Fruit fly (Drosophila melanogaster) whole organism, embryonic: ENCODE measurements around the gene Oatp74D.

ENCODE experiments used
- Abd-B ChIP-seq: fragments of 200-800 bp; sonication (Bioruptor generic); optimal IDR thresholded peaks from 2 replicates; lab custom pipeline; 2018; ENCODE audit warnings: missing biosample characterization, mild to moderate bottlenecking, missing genetic modification characterization, moderate library complexity
- B-H2 ChIP-seq: fragments of 200-800 bp; sonication (Bioruptor generic); optimal IDR thresholded peaks from 2 replicates; lab custom pipeline; 2018; ENCODE audit warnings: missing biosample characterization, mild to moderate bottlenecking, missing genetic modification characterization
- CG10209 ChIP-seq: fragments of 200-800 bp; sonication (Bioruptor generic); optimal IDR thresholded peaks from 3 replicates; lab custom pipeline; 2017; ENCODE audit warnings: missing biosample characterization, mild to moderate bottlenecking, missing genetic modification characterization, missing genetic modification reagents
- CG10267 ChIP-seq: fragments of 200-800 bp; sonication (Bioruptor generic); optimal IDR thresholded peaks from 2 replicates; lab custom pipeline; 2018; ENCODE audit warnings: missing biosample characterization, mild to moderate bottlenecking, missing genetic modification characterization, moderate library complexity
- CG10274 ChIP-seq: fragments of 200-800 bp; sonication (Bioruptor generic); optimal IDR thresholded peaks from 3 replicates; lab custom pipeline; 2017; ENCODE audit warnings: missing biosample characterization, mild to moderate bottlenecking, missing genetic modification characterization
- CG10979 ChIP-seq: fragments of 200-800 bp; sonication (Bioruptor generic); optimal IDR thresholded peaks from 2 replicates; lab custom pipeline; 2018; ENCODE audit warnings: missing biosample characterization, mild to moderate bottlenecking, missing genetic modification characterization, moderate library complexity
- CG12744 ChIP-seq: fragments of 200-800 bp; sonication (Bioruptor generic); optimal IDR thresholded peaks from 2 replicates; lab custom pipeline; 2016; ENCODE audit warnings: missing biosample characterization, missing genetic modification characterization
- CG14860 ChIP-seq: fragments of 200-800 bp; sonication (Bioruptor generic); IDR thresholded peaks from 3 replicates; pipeline ENCODE4 v1.3.6; 2022; ENCODE audit warnings: missing biosample characterization, missing genetic modification characterization; ENCODE audit not compliant: partially characterized antibody
- CG17361 ChIP-seq: fragments of 200-800 bp; sonication (Bioruptor generic); IDR thresholded peaks from 3 replicates; pipeline ENCODE4 v1.3.6; 2022; ENCODE audit warnings: missing biosample characterization, missing genetic modification characterization
- CG18262 ChIP-seq: fragments of 200-800 bp; optimal IDR thresholded peaks from 3 replicates; lab custom pipeline; 2019; ENCODE audit warnings: missing biosample characterization, mild to moderate bottlenecking, missing genetic modification characterization, moderate library complexity
- CG2678 ChIP-seq: fragments of 200-800 bp; sonication (Bioruptor generic); optimal IDR thresholded peaks from 3 replicates; lab custom pipeline; 2019; ENCODE audit warnings: missing biosample characterization, mild to moderate bottlenecking, missing genetic modification characterization, moderate library complexity
- CG2712 ChIP-seq: fragments of 200-800 bp; optimal IDR thresholded peaks from 3 replicates; lab custom pipeline; 2019; ENCODE audit warnings: missing biosample characterization, mild to moderate bottlenecking, missing genetic modification characterization, moderate library complexity
- CG6175 ChIP-seq: fragments of 200-800 bp; sonication (Bioruptor generic); IDR thresholded peaks from 3 replicates; pipeline ENCODE4 v1.3.6; 2022; ENCODE audit warnings: missing biosample characterization, missing genetic modification characterization
- CG6254 ChIP-seq: fragments of 200-800 bp; sonication (Bioruptor generic); optimal IDR thresholded peaks from 3 replicates; lab custom pipeline; 2017; ENCODE audit warnings: mild to moderate bottlenecking, missing biosample characterization, missing genetic modification reagents, missing genetic modification characterization
- CG7839 ChIP-seq: fragments of 200-800 bp; sonication (Bioruptor generic); optimal IDR thresholded peaks from 3 replicates; lab custom pipeline; 2018; ENCODE audit warnings: missing biosample characterization, mild to moderate bottlenecking, missing genetic modification characterization, moderate library complexity
- CG7928 ChIP-seq: fragments of 200-800 bp; sonication (Bioruptor generic); optimal IDR thresholded peaks from 2 replicates; lab custom pipeline; 2017; ENCODE audit warnings: missing biosample characterization, mild to moderate bottlenecking, missing genetic modification characterization
- CG9215 ChIP-seq: fragments of 200-800 bp; sonication (Bioruptor generic); IDR thresholded peaks from 2 replicates; pipeline ENCODE4 v1.3.6; 2022; ENCODE audit warnings: missing biosample characterization, missing genetic modification characterization
- Dek ChIP-seq: fragments of 200-800 bp; sonication (Bioruptor generic); optimal IDR thresholded peaks from 3 replicates; lab custom pipeline; 2019; ENCODE audit warnings: missing biosample characterization, mild to moderate bottlenecking, missing genetic modification characterization, moderate library complexity
- HLH54F ChIP-seq: fragments of 200-800 bp; sonication (Bioruptor generic); optimal IDR thresholded peaks from 3 replicates; lab custom pipeline; 2016; ENCODE audit warnings: missing biosample characterization, missing genetic modification characterization
- Kr ChIP-seq: fragments of 200-800 bp; sonication (Bioruptor generic); optimal IDR thresholded peaks from 2 replicates; lab custom pipeline; 2017; ENCODE audit warnings: missing biosample characterization, mild to moderate bottlenecking, missing genetic modification characterization
- MTF-1 ChIP-seq: fragments of 200-800 bp; sonication (Bioruptor generic); optimal IDR thresholded peaks from 2 replicates; lab custom pipeline; 2018; ENCODE audit warnings: missing biosample characterization, mild to moderate bottlenecking, missing genetic modification characterization, borderline replicate concordance
- NFAT ChIP-seq: fragments of 200-800 bp; sonication (Bioruptor generic); IDR thresholded peaks from 2 replicates; pipeline ENCODE4 v1.3.6; 2022; ENCODE audit warnings: missing biosample characterization, missing genetic modification characterization
- Nf-YA ChIP-seq: fragments of 200-800 bp; sonication (Bioruptor generic); IDR thresholded peaks from 2 replicates; pipeline ENCODE4 v1.3.6; 2022; ENCODE audit warnings: missing biosample characterization, missing genetic modification characterization
- PHDP ChIP-seq: fragments of 200-800 bp; sonication (Bioruptor generic); optimal IDR thresholded peaks from 3 replicates; lab custom pipeline; 2018; ENCODE audit warnings: missing biosample characterization, mild to moderate bottlenecking, missing genetic modification characterization, moderate library complexity
- Pdp1 ChIP-seq, 2 experiments: fragments of 200-800 bp; sonication (Bioruptor generic); optimal IDR thresholded peaks; 3 replicates each; lab custom pipeline; 2016; ENCODE audit warnings: missing biosample characterization in 2 of 2, missing genetic modification characterization in 2 of 2, mild to moderate bottlenecking in 1 of 2, moderate library complexity in 1 of 2
- Sox100B ChIP-seq: fragments of 200-800 bp; sonication (Bioruptor generic); optimal IDR thresholded peaks from 3 replicates; lab custom pipeline; 2018; ENCODE audit warnings: missing biosample characterization, mild to moderate bottlenecking, missing genetic modification characterization
- Ssrp ChIP-seq: fragments of 200-800 bp; sonication (Bioruptor generic); optimal IDR thresholded peaks from 2 replicates; lab custom pipeline; 2018; ENCODE audit warnings: missing biosample characterization, mild to moderate bottlenecking, missing genetic modification characterization, moderate library complexity
- Stat92E ChIP-seq, 3 experiments: fragments of >200 bp in 2 of 3; fragments of 200-800 bp in 1 of 3; sonication (Bioruptor generic) in 1 of 3; optimal IDR thresholded peaks; 2 replicates each; lab custom pipeline; 2017 to 2019; ENCODE audit warnings: missing biosample characterization in 3 of 3, missing genetic modification characterization in 3 of 3, mild to moderate bottlenecking in 1 of 3, moderate library complexity in 1 of 3
- Usf ChIP-seq: fragments of 200-800 bp; sonication (Bioruptor generic); optimal IDR thresholded peaks from 2 replicates; lab custom pipeline; 2017; ENCODE audit warnings: missing genotype, missing biosample characterization, missing genetic modification characterization
- Xbp1 ChIP-seq: fragments of 200-800 bp; sonication (Bioruptor generic); optimal IDR thresholded peaks from 3 replicates; lab custom pipeline; 2016; ENCODE audit warnings: missing biosample characterization, mild to moderate bottlenecking, missing genetic modification characterization
- bab2 ChIP-seq: fragments of 200-800 bp; sonication (Bioruptor generic); optimal IDR thresholded peaks from 2 replicates; lab custom pipeline; 2016; ENCODE audit warnings: missing biosample characterization, missing genetic modification characterization
- chm ChIP-seq: fragments of 200-800 bp; sonication (Bioruptor generic); IDR thresholded peaks from 2 replicates; pipeline ENCODE4 v1.3.6; 2022; ENCODE audit warnings: missing biosample characterization, missing genetic modification characterization
- da ChIP-seq: fragments of 200-800 bp; sonication (Bioruptor generic); optimal IDR thresholded peaks from 2 replicates; lab custom pipeline; 2016; ENCODE audit warnings: missing biosample characterization, missing genetic modification characterization
- dati ChIP-seq: fragments of 200-800 bp; sonication (Bioruptor generic); IDR thresholded peaks from 2 replicates; pipeline ENCODE4 v1.3.6; 2022; ENCODE audit warnings: missing biosample characterization, missing genetic modification characterization
- fd64A ChIP-seq: fragments of 200-800 bp; sonication (Bioruptor generic); optimal IDR thresholded peaks from 3 replicates; lab custom pipeline; 2018; ENCODE audit warnings: missing biosample characterization, mild to moderate bottlenecking, missing genetic modification characterization
- fd96Cb ChIP-seq: fragments of 200-800 bp; sonication (Bioruptor generic); optimal IDR thresholded peaks from 2 replicates; lab custom pipeline; 2018; ENCODE audit warnings: missing biosample characterization, mild to moderate bottlenecking, missing genetic modification characterization, moderate library complexity
- nerfin-2 ChIP-seq: fragments of 200-800 bp; sonication (Bioruptor generic); IDR thresholded peaks from 2 replicates; pipeline ENCODE4 v1.3.6; 2022; ENCODE audit warnings: missing biosample characterization, missing genetic modification characterization; ENCODE audit not compliant: partially characterized antibody
- pan ChIP-seq, 4 experiments: fragments of >200 bp in 3 of 4; fragments of 200-800 bp in 1 of 4; sonication (Bioruptor generic) in 1 of 4; optimal IDR thresholded peaks in 3 of 4; IDR thresholded peaks in 1 of 4; 2 replicates each; pipeline versions ENCODE4 v1.3.6 to Lab custom; 2017 to 2022; ENCODE audit warnings: missing biosample characterization in 2 of 4, missing genetic modification characterization in 2 of 4, mixed read lengths in 1 of 4
- pita ChIP-seq: fragments of 200-800 bp; sonication (Bioruptor generic); optimal IDR thresholded peaks from 2 replicates; lab custom pipeline; 2017; ENCODE audit warnings: missing biosample characterization, mild to moderate bottlenecking, missing genetic modification characterization
- run ChIP-seq: fragments of 200-800 bp; sonication (Bioruptor generic); optimal IDR thresholded peaks from 3 replicates; lab custom pipeline; 2018; ENCODE audit warnings: missing biosample characterization, mild to moderate bottlenecking, missing genetic modification characterization
- sens-2 ChIP-seq: fragments of 200-800 bp; sonication (Bioruptor generic); IDR thresholded peaks from 2 replicates; pipeline ENCODE4 v1.3.6; 2022; ENCODE audit warnings: missing biosample characterization, missing genetic modification characterization
- sob ChIP-seq: fragments of 200-800 bp; sonication (Bioruptor generic); IDR thresholded peaks from 2 replicates; pipeline ENCODE4 v1.3.6; 2022; ENCODE audit warnings: missing biosample characterization, missing genetic modification characterization
- tgo ChIP-seq: fragments of 200-800 bp; sonication (Bioruptor generic); IDR thresholded peaks from 3 replicates; pipeline ENCODE4 v1.3.6; 2022; ENCODE audit warnings: missing biosample characterization, missing genetic modification characterization
- tup ChIP-seq: fragments of 200-800 bp; sonication (Bioruptor generic); optimal IDR thresholded peaks from 2 replicates; lab custom pipeline; 2016; ENCODE audit warnings: missing biosample characterization, mild to moderate bottlenecking, missing genetic modification characterization, moderate library complexity
- zen ChIP-seq: fragments of 200-800 bp; sonication (Bioruptor generic); optimal IDR thresholded peaks from 3 replicates; lab custom pipeline; 2018; ENCODE audit warnings: missing biosample characterization, mild to moderate bottlenecking, missing genetic modification characterization, moderate library complexity
- zfh1 ChIP-seq: fragments of 200-800 bp; sonication (Bioruptor generic); IDR thresholded peaks from 3 replicates; pipeline ENCODE4 v1.3.6; 2022; ENCODE audit warnings: missing biosample characterization, missing genetic modification characterization

Oatp74D gene

DNA sequence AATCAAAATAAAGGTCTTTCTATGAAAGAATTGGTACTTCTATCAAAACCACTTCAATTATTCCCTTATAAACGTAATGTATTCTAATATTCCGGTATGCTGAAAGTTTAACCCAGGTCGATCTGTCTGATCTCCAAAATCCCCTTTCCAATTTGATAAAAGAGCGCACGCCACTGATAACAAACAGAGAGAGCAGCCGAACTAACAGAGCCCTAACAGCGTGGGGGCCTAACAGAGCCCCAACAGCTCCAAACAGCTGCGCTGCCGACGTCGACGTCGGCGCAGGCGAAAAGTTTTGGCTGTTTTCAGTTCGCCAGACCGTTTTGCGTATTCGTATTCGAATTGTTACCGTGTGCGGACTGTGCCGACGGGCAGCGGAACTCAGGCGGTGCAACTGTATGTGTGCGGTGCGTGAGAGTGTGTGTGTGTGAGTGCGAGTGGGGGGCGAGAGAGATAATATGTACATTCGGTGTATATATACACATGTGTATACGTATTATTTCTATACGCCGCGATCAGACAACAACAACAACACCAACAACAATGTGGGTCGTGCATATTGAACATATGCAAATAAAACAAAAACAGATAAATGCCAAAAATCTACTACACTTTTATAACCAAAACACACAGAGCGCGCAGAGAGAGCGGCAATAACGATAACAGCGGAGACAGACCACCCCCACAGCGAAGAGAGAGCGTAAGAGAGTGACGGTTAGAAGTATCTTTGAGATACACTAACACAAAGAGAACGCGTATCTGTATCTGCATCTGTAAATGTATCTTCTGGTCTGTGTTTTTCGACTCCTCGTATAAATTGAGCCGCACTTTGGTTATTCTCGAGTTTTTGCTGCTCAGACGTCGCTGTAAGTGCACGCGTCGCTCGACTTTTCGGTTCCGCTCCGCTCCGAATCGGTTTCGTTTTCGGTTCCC, at the start of gene Oatp74D (continued):
- TF ChIP-seq CG2678 (tag; lab: Kevin White, UChicago) (peak; percentile 67), Dek (tag; lab: Kevin White, UChicago) (no peak), fd64A (GFP tag; lab: Kevin White, UChicago) (peak; percentile 80), CG18262 (tag; lab: Kevin White, UChicago) (peak; percentile 33), Usf (GFP tag; lab: Kevin White, UChicago) (no peak), chm (GFP tag; lab: Robert Waterston, UW) (peak; percentile 43; the same call in 1 of the 2 replicates), Sox100B (peak; percentile 61), Xbp1 (GFP tag; lab: Kevin White, UChicago) (peak; percentile 50), CG9215 (GFP tag; lab: Robert Waterston, UW) (no peak), Pdp1 (GFP tag; optimal IDR thresholded peaks at IDR 0.05; lab: Kevin White, UChicago) (peak in 1 of 2 experiments; percentile 57), CG10979 (tag; lab: Kevin White, UChicago) (no peak), CG14860 (GFP tag; lab: Robert Waterston, UW) (no peak), CG10267 (tag; lab: Kevin White, UChicago) (no peak), zfh1 (GFP tag; lab: Robert Waterston, UW) (peak; percentile 30; the same call in 2 of the 3 replicates), nerfin-2 (GFP tag; lab: Robert Waterston, UW) (no peak), CG6175 (GFP tag; lab: Robert Waterston, UW) (peak; percentile 41; the same call in 1 of the 3 replicates), tup (GFP tag; lab: Kevin White, UChicago) (no peak), bab2 (peak; percentile 42), Ssrp (tag; lab: Kevin White, UChicago) (no peak), Stat92E (GFP tag; optimal IDR thresholded peaks at IDR 0.05; lab: Kevin White, UChicago) (peak in 1 of 3 experiments; percentile 46), zen (tag; lab: Kevin White, UChicago) (no peak), sob (GFP tag; lab: Robert Waterston, UW) (peak; percentile 31; the same call in 1 of the 2 replicates), CG10209 (GFP tag; lab: Kevin White, UChicago) (peak; percentile 51), Nf-YA (GFP tag; lab: Robert Waterston, UW) (no peak), run (tag; lab: Kevin White, UChicago) (no peak), PHDP (tag; lab: Kevin White, UChicago) (peak; percentile 8), HLH54F (GFP tag; lab: Kevin White, UChicago) (peak; percentile 17), Abd-B (no peak), CG7928 (no peak), sens-2 (GFP tag; lab: Robert Waterston, UW) (no peak), CG17361 (GFP tag; lab: Robert Waterston, UW) (no peak; the same call in 2 of the 3 replicates), fd96Cb (tag; lab: Kevin White, UChicago) (no peak), CG2712 (tag; lab: Kevin White, UChicago) (peak; percentile 5), B-H2 (GFP tag; lab: Kevin White, UChicago) (peak; percentile 64), MTF-1 (GFP tag; lab: Kevin White, UChicago) (peak; percentile 18), CG6254 (peak; percentile 52), pan (optimal IDR thresholded peaks at IDR 0.05; lab: Kevin White, UChicago) (no peak), pan (GFP tag; optimal IDR thresholded peaks at IDR 0.05 in 1 of 2, IDR thresholded peaks at IDR 0.05 in 1 of 2) (peak in 1 of 2 experiments; percentile 61), CG7839 (tag; lab: Kevin White, UChicago) (no peak), da (no peak), pita (GFP tag; lab: Kevin White, UChicago) (no peak), dati (no peak), Kr (GFP tag; lab: Kevin White, UChicago) (peak; percentile 87), CG10274 (GFP tag; lab: Kevin White, UChicago) (no peak), CG12744 (GFP tag; lab: Kevin White, UChicago) (no peak), NFAT (0 out of 2 replicates have a peak, but pooled peaks have one; percentile 2), tgo (GFP tag; lab: Robert Waterston, UW) (0 out of 3 replicates have a peak, but pooled peaks have one; percentile 16)
